Fruit fly (Drosophila melanogaster) whole organism, embryonic: ENCODE data around the gene CG4291.

ENCODE experiments used
- Adf1 ChIP-seq: fragments of 200-800 bp; sonication (Bioruptor generic); IDR thresholded peaks from 2 replicates; pipeline ENCODE4 v1.3.6; 2022; ENCODE audit warnings: missing biosample characterization, missing genetic modification characterization
- CG10366 ChIP-seq: fragments of 200-800 bp; sonication (Bioruptor generic); IDR thresholded peaks from 2 replicates; pipeline ENCODE4 v1.3.6; 2022; ENCODE audit warnings: missing biosample characterization, missing genetic modification characterization
- CG10462 ChIP-seq: fragments of 200-800 bp; sonication (Bioruptor generic); optimal IDR thresholded peaks from 2 replicates; lab custom pipeline; 2016; ENCODE audit warnings: missing biosample characterization, missing genetic modification characterization
- CG10565 ChIP-seq: fragments of 200-800 bp; sonication (Bioruptor generic); optimal IDR thresholded peaks from 3 replicates; lab custom pipeline; 2016; ENCODE audit warnings: missing biosample characterization, mild to moderate bottlenecking, missing genetic modification characterization
- CG12071 ChIP-seq: fragments of 200-800 bp; sonication (Bioruptor generic); optimal IDR thresholded peaks from 3 replicates; lab custom pipeline; 2018; ENCODE audit warnings: missing biosample characterization, mild to moderate bottlenecking, missing genetic modification characterization
- CG12391 ChIP-seq: fragments of 200-800 bp; sonication (Bioruptor generic); optimal IDR thresholded peaks from 3 replicates; lab custom pipeline; 2018; ENCODE audit warnings: missing biosample characterization, mild to moderate bottlenecking, missing genetic modification characterization, moderate library complexity
- CG13624 ChIP-seq: fragments of 200-800 bp; sonication (Bioruptor generic); optimal IDR thresholded peaks from 2 replicates; lab custom pipeline; 2016; ENCODE audit warnings: missing biosample characterization, missing genetic modification characterization
- CG15073 ChIP-seq: fragments of 200-800 bp; sonication (Bioruptor generic); optimal IDR thresholded peaks from 2 replicates; lab custom pipeline; 2016; ENCODE audit warnings: missing biosample characterization, missing genetic modification characterization
- CG15696 ChIP-seq: fragments of 200-800 bp; sonication (Bioruptor generic); optimal IDR thresholded peaks from 2 replicates; lab custom pipeline; 2019; ENCODE audit warnings: missing biosample characterization, mild to moderate bottlenecking, missing genetic modification characterization, moderate library complexity
- CG16779 ChIP-seq: fragments of 200-800 bp; sonication (Bioruptor generic); IDR thresholded peaks from 2 replicates; pipeline ENCODE4 v1.3.6; 2022; ENCODE audit warnings: missing biosample characterization, missing genetic modification characterization
- CG17186 ChIP-seq: fragments of 200-800 bp; sonication (Bioruptor generic); optimal IDR thresholded peaks from 3 replicates; lab custom pipeline; 2017; ENCODE audit warnings: missing biosample characterization, missing genetic modification reagents, missing genetic modification characterization
- CG17912 ChIP-seq: fragments of 200-800 bp; sonication (Bioruptor generic); optimal IDR thresholded peaks from 2 replicates; lab custom pipeline; 2018; ENCODE audit warnings: missing biosample characterization, mild to moderate bottlenecking, missing genetic modification characterization
- CG18764 ChIP-seq: fragments of 200-800 bp; sonication (Bioruptor generic); optimal IDR thresholded peaks from 3 replicates; lab custom pipeline; 2016; ENCODE audit warnings: missing biosample characterization, missing genetic modification characterization
- CG3065 ChIP-seq: fragments of 200-800 bp; sonication (Bioruptor generic); optimal IDR thresholded peaks from 2 replicates; lab custom pipeline; 2016; ENCODE audit warnings: missing biosample characterization, missing genetic modification characterization
- CG32772 ChIP-seq: fragments of 200-800 bp; sonication (Bioruptor generic); IDR thresholded peaks from 2 replicates; pipeline ENCODE4 v1.3.6; 2022; ENCODE audit warnings: missing biosample characterization, missing genetic modification characterization
- CG3838 ChIP-seq: fragments of 200-800 bp; sonication (Bioruptor generic); optimal IDR thresholded peaks from 3 replicates; lab custom pipeline; 2016; ENCODE audit warnings: missing biosample characterization, missing genetic modification characterization
- CG4854 ChIP-seq: fragments of 200-800 bp; sonication (Bioruptor generic); optimal IDR thresholded peaks from 2 replicates; lab custom pipeline; 2016; ENCODE audit warnings: missing biosample characterization, missing genetic modification characterization, inconsistent platforms
- CG6654 ChIP-seq: fragments of 200-800 bp; sonication (Bioruptor generic); optimal IDR thresholded peaks from 2 replicates; lab custom pipeline; 2017; ENCODE audit warnings: missing biosample characterization, mild to moderate bottlenecking, missing genetic modification characterization
- CG6791 ChIP-seq: fragments of 200-800 bp; sonication (Bioruptor generic); IDR thresholded peaks from 3 replicates; pipeline ENCODE4 v1.3.6; 2022; ENCODE audit warnings: missing biosample characterization, missing genetic modification characterization; ENCODE audit not compliant: partially characterized antibody
- Dfd ChIP-seq, 2 experiments: fragments of >200 bp; optimal IDR thresholded peaks; 2 replicates each; lab custom pipeline; 2017; ENCODE audit warnings: missing biosample characterization in 2 of 2, missing genetic modification characterization in 2 of 2
- Dip2 ChIP-seq: fragments of 200-800 bp; sonication (Bioruptor generic); IDR thresholded peaks from 2 replicates; pipeline ENCODE4 v1.3.6; 2022; ENCODE audit warnings: missing biosample characterization, missing genetic modification characterization
- E2f1 ChIP-seq: fragments of 200-800 bp; sonication (Bioruptor generic); IDR thresholded peaks from 2 replicates; pipeline ENCODE4 v1.3.6; 2022; ENCODE audit warnings: missing biosample characterization, missing genetic modification characterization
- E2f2 ChIP-seq: fragments of 200-800 bp; sonication (Bioruptor generic); IDR thresholded peaks from 2 replicates; pipeline ENCODE4 v1.3.6; 2022; ENCODE audit warnings: missing biosample characterization, missing genetic modification characterization
- HmgZ ChIP-seq: fragments of 200-800 bp; sonication (Bioruptor generic); optimal IDR thresholded peaks from 2 replicates; lab custom pipeline; 2018; ENCODE audit warnings: missing biosample characterization, mild to moderate bottlenecking, missing genetic modification characterization
- Nf-YC ChIP-seq: fragments of 200-800 bp; optimal IDR thresholded peaks from 3 replicates; lab custom pipeline; 2019; ENCODE audit warnings: missing biosample characterization, mild to moderate bottlenecking, missing genetic modification characterization, moderate library complexity
- Oaz ChIP-seq: fragments of 200-800 bp; sonication (Bioruptor generic); IDR thresholded peaks from 2 replicates; pipeline ENCODE4 v1.3.6; 2022; ENCODE audit warnings: missing biosample characterization, missing genetic modification characterization
- Sox102F ChIP-seq: fragments of 200-800 bp; sonication (Bioruptor generic); optimal IDR thresholded peaks from 2 replicates; lab custom pipeline; 2018; ENCODE audit warnings: missing biosample characterization, mild to moderate bottlenecking, missing genetic modification characterization, moderate library complexity
- Vsx1 ChIP-seq: fragments of 200-800 bp; sonication (Bioruptor generic); optimal IDR thresholded peaks from 2 replicates; lab custom pipeline; 2017; ENCODE audit warnings: missing biosample characterization, mild to moderate bottlenecking, missing genetic modification characterization, missing genetic modification reagents
- ab ChIP-seq: fragments of 200-800 bp; sonication (Bioruptor generic); optimal IDR thresholded peaks from 2 replicates; lab custom pipeline; 2016; ENCODE audit warnings: missing biosample characterization, missing genetic modification characterization
- bowl ChIP-seq: fragments of 200-800 bp; sonication (Bioruptor generic); IDR thresholded peaks from 2 replicates; pipeline ENCODE4 v1.3.6; 2022; ENCODE audit warnings: missing biosample characterization, missing genetic modification characterization
- caup ChIP-seq: fragments of 200-800 bp; sonication (Bioruptor generic); optimal IDR thresholded peaks from 3 replicates; lab custom pipeline; 2017; ENCODE audit warnings: missing biosample characterization, mild to moderate bottlenecking, missing genetic modification characterization, moderate library complexity; ENCODE audit not compliant: severe bottlenecking
- chn ChIP-seq: fragments of 200-800 bp; sonication (Bioruptor generic); optimal IDR thresholded peaks from 2 replicates; lab custom pipeline; 2016; ENCODE audit warnings: missing biosample characterization, missing genetic modification characterization
- croc ChIP-seq: fragments of 200-800 bp; sonication (Bioruptor generic); conservative IDR thresholded peaks from 3 replicates; pipeline ENCODE4 v1.3.6; 2022; ENCODE audit warnings: missing biosample characterization, missing genetic modification characterization
- dati ChIP-seq: fragments of 200-800 bp; sonication (Bioruptor generic); IDR thresholded peaks from 2 replicates; pipeline ENCODE4 v1.3.6; 2022; ENCODE audit warnings: missing biosample characterization, missing genetic modification characterization
- disco-r ChIP-seq: fragments of 200-800 bp; sonication (Bioruptor generic); optimal IDR thresholded peaks from 2 replicates; lab custom pipeline; 2016; ENCODE audit warnings: missing biosample characterization, missing genetic modification characterization
- dm ChIP-seq: fragments of 200-800 bp; sonication (Bioruptor generic); optimal IDR thresholded peaks from 3 replicates; lab custom pipeline; 2016; ENCODE audit warnings: missing biosample characterization, missing genetic modification characterization
- emc ChIP-seq: fragments of 200-800 bp; sonication (Bioruptor generic); optimal IDR thresholded peaks from 2 replicates; lab custom pipeline; 2016; ENCODE audit warnings: missing biosample characterization, missing genetic modification characterization
- exex ChIP-seq: fragments of 200-800 bp; sonication (Bioruptor generic); optimal IDR thresholded peaks from 4 replicates; lab custom pipeline; 2018; ENCODE audit warnings: missing biosample characterization, mild to moderate bottlenecking, missing genetic modification characterization, moderate library complexity
- gce ChIP-seq: fragments of 200-800 bp; sonication (Bioruptor generic); IDR thresholded peaks from 3 replicates; pipeline ENCODE4 v1.3.6; 2022; ENCODE audit warnings: missing biosample characterization, missing genetic modification characterization
- gsb-n ChIP-seq: fragments of 200-800 bp; sonication (Bioruptor generic); optimal IDR thresholded peaks from 3 replicates; lab custom pipeline; 2018; ENCODE audit warnings: missing biosample characterization, mild to moderate bottlenecking, missing genetic modification characterization
- inv ChIP-seq: fragments of 200-800 bp; sonication (Bioruptor generic); IDR thresholded peaks from 2 replicates; pipeline ENCODE4 v1.3.6; 2022; ENCODE audit warnings: missing biosample characterization, missing genetic modification characterization; ENCODE audit not compliant: partially characterized antibody
- klu ChIP-seq: fragments of 200-800 bp; sonication (Bioruptor generic); IDR thresholded peaks from 2 replicates; pipeline ENCODE4 v1.3.6; 2022; ENCODE audit warnings: missing biosample characterization, missing genetic modification characterization
- kni ChIP-seq: fragments of 200-800 bp; sonication (Bioruptor generic); optimal IDR thresholded peaks from 3 replicates; lab custom pipeline; 2017; ENCODE audit warnings: mild to moderate bottlenecking, missing biosample characterization, missing genetic modification reagents, missing genetic modification characterization
- lbe ChIP-seq: fragments of 200-800 bp; sonication (Bioruptor generic); optimal IDR thresholded peaks from 2 replicates; lab custom pipeline; 2016; ENCODE audit warnings: missing biosample characterization, mild to moderate bottlenecking, missing genetic modification characterization
- nom ChIP-seq: fragments of 200-800 bp; sonication (Bioruptor generic); optimal IDR thresholded peaks from 2 replicates; lab custom pipeline; 2017; ENCODE audit warnings: missing biosample characterization, missing genetic modification characterization, mild to moderate bottlenecking, moderate library complexity, missing genetic modification reagents
- p53 ChIP-seq: fragments of 200-800 bp; sonication (Bioruptor generic); optimal IDR thresholded peaks from 2 replicates; lab custom pipeline; 2016; ENCODE audit warnings: missing biosample characterization, missing genetic modification characterization
- pho ChIP-seq: fragments of 200-800 bp; sonication (Bioruptor generic); optimal IDR thresholded peaks from 2 replicates; lab custom pipeline; 2016; ENCODE audit warnings: missing biosample characterization, missing genetic modification characterization
- scrt ChIP-seq: fragments of 200-800 bp; sonication (Bioruptor generic); optimal IDR thresholded peaks from 2 replicates; lab custom pipeline; 2018; ENCODE audit warnings: missing biosample characterization, mild to moderate bottlenecking, missing genetic modification characterization, moderate library complexity
- sd ChIP-seq: fragments of 200-800 bp; sonication (Bioruptor generic); optimal IDR thresholded peaks from 3 replicates; lab custom pipeline; 2018; ENCODE audit warnings: missing biosample characterization, mild to moderate bottlenecking, missing genetic modification characterization, moderate library complexity
- sim ChIP-seq: fragments of 200-800 bp; sonication (Bioruptor generic); IDR thresholded peaks from 2 replicates; pipeline ENCODE4 v1.3.6; 2022; ENCODE audit warnings: missing biosample characterization, missing genetic modification characterization

CG4291 gene

dm6 chr2L:870749-871418, 18.4 kb upstream of the CG4291 start (continued):
- TF ChIP-seq chn (GFP tag; lab: Kevin White, UChicago) = peak; percentile 72
- peak; percentile 34 for TF ChIP-seq emc (GFP tag; lab: Kevin White, UChicago)
- peak; percentile 92 for TF ChIP-seq sd (tag; lab: Kevin White, UChicago)
- peak; percentile 10 for TF ChIP-seq kni
- no peak for TF ChIP-seq Vsx1 (GFP tag; lab: Kevin White, UChicago)
- TF ChIP-seq nom (GFP tag; lab: Kevin White, UChicago) = no peak
- peak; percentile 23 for TF ChIP-seq ab (GFP tag; lab: Kevin White, UChicago)
- peak; percentile 48 for TF ChIP-seq CG17186 (GFP tag; lab: Kevin White, UChicago)
- TF ChIP-seq dm (GFP tag; lab: Kevin White, UChicago) = peak; percentile 93
- TF ChIP-seq Oaz (GFP tag; lab: Robert Waterston, UW) = no peak
- peak; percentile 27 for TF ChIP-seq CG4854
- peak; percentile 4 for TF ChIP-seq exex (tag; lab: Kevin White, UChicago)
- peak; percentile 49; the same call in 1 of the 2 replicates for TF ChIP-seq CG32772 (GFP tag; lab: Robert Waterston, UW)
- no peak; the same call in 1 of the 2 replicates for TF ChIP-seq Adf1
- peak; percentile 18 for TF ChIP-seq CG17912 (GFP tag; lab: Kevin White, UChicago)
- TF ChIP-seq Sox102F = peak; percentile 59
- peak; percentile 15 for TF ChIP-seq CG15073 (GFP tag; lab: Kevin White, UChicago)
- peak; percentile 59 for TF ChIP-seq CG12391 (tag; lab: Kevin White, UChicago)
- TF ChIP-seq HmgZ = peak; percentile 65
- TF ChIP-seq CG12071 (GFP tag; lab: Kevin White, UChicago) = peak; percentile 26
- peak; percentile 39 for TF ChIP-seq disco-r (GFP tag; lab: Kevin White, UChicago)
- peak; percentile 74 for TF ChIP-seq pho (GFP tag; lab: Kevin White, UChicago)
- TF ChIP-seq Nf-YC (tag; lab: Kevin White, UChicago) = peak; percentile 49
- peak; percentile 71; the same call in 1 of the 3 replicates for TF ChIP-seq gce (GFP tag; lab: Robert Waterston, UW)
- peak; percentile 21 for TF ChIP-seq CG6654
- peak; percentile 92 for TF ChIP-seq CG13624
- peak; percentile 51 for TF ChIP-seq CG15696 (tag; lab: Kevin White, UChicago)
- TF ChIP-seq Dfd (GFP tag; optimal IDR thresholded peaks at IDR 0.05; lab: Kevin White, UChicago) = no peak
- peak; percentile 46 for TF ChIP-seq E2f1 (GFP tag; lab: Robert Waterston, UW)
- no peak for TF ChIP-seq lbe (GFP tag; lab: Kevin White, UChicago)
- TF ChIP-seq inv (GFP tag; lab: Robert Waterston, UW) = no peak
- peak; percentile 32 for TF ChIP-seq p53
- TF ChIP-seq sim (GFP tag; lab: Robert Waterston, UW) = no peak
- TF ChIP-seq CG18764 (GFP tag; lab: Kevin White, UChicago) = peak; percentile 82
- TF ChIP-seq CG6791 (GFP tag; lab: Robert Waterston, UW) = peak; percentile 57; the same call in 2 of the 3 replicates
- no peak for TF ChIP-seq scrt (GFP tag; lab: Kevin White, UChicago)
- peak; percentile 72 for TF ChIP-seq CG10366 (GFP tag; lab: Robert Waterston, UW)
- peak; percentile 31 for TF ChIP-seq CG10462 (GFP tag; lab: Kevin White, UChicago)
- TF ChIP-seq dati (GFP tag; lab: Robert Waterston, UW) = 0 out of 2 replicates have a peak, but pooled peaks have one; percentile 10
- peak; percentile 48 for TF ChIP-seq CG3065 (GFP tag; lab: Kevin White, UChicago)
- no peak for TF ChIP-seq CG3838 (GFP tag; lab: Kevin White, UChicago)
- no peak for TF ChIP-seq CG16779 (GFP tag; lab: Robert Waterston, UW)
- peak; percentile 26; the same call in 1 of the 2 replicates for TF ChIP-seq E2f2 (GFP tag; lab: Robert Waterston, UW)
- no peak for TF ChIP-seq CG10565
- no peak for TF ChIP-seq Dip2 (GFP tag; lab: Robert Waterston, UW)
- peak; percentile 61 for TF ChIP-seq caup (GFP tag; lab: Kevin White, UChicago)
- peak; percentile 24; the same call in 1 of the 2 replicates for TF ChIP-seq klu (GFP tag; lab: Robert Waterston, UW)
- peak; percentile 46 for TF ChIP-seq gsb-n (tag; lab: Kevin White, UChicago)
- no peak for TF ChIP-seq croc
- TF ChIP-seq bowl (GFP tag; lab: Robert Waterston, UW) = no peak
